Fruit fly (Drosophila melanogaster) whole organism, embryonic: ENCODE measurements around the gene CG5674.
A peak's percentile ranks its signal among the peaks of the same experiment; 100 is the strongest.

Experiments
- Adf1 ChIP-seq: fragments of 200-800 bp; sonication (Bioruptor generic); IDR thresholded peaks from 2 replicates; pipeline ENCODE4 v1.3.6; 2022; ENCODE audit warnings: missing biosample characterization, missing genetic modification characterization
- Aef1 ChIP-seq: fragments of 200-800 bp; sonication (Bioruptor generic); IDR thresholded peaks from 3 replicates; pipeline ENCODE4 v1.3.6; 2022; ENCODE audit warnings: missing biosample characterization, missing genetic modification characterization
- Awh ChIP-seq: fragments of 200-800 bp; sonication (Bioruptor generic); IDR thresholded peaks from 2 replicates; pipeline ENCODE4, ENCODE4 v1.3.6; 2022; ENCODE audit warnings: missing biosample characterization, missing genetic modification characterization
- B-H2 ChIP-seq: fragments of 200-800 bp; sonication (Bioruptor generic); optimal IDR thresholded peaks from 2 replicates; lab custom pipeline; 2018; ENCODE audit warnings: missing biosample characterization, mild to moderate bottlenecking, missing genetic modification characterization
- Bdp1 ChIP-seq: fragments of 200-800 bp; sonication (Bioruptor generic); optimal IDR thresholded peaks from 3 replicates; lab custom pipeline; 2016; ENCODE audit warnings: missing biosample characterization, missing genetic modification characterization
- Bteb2 ChIP-seq: fragments of 200-800 bp; sonication (Bioruptor generic); optimal IDR thresholded peaks from 2 replicates; lab custom pipeline; 2016; ENCODE audit warnings: missing biosample characterization, missing genetic modification characterization
- CG10274 ChIP-seq: fragments of 200-800 bp; sonication (Bioruptor generic); optimal IDR thresholded peaks from 3 replicates; lab custom pipeline; 2017; ENCODE audit warnings: missing biosample characterization, mild to moderate bottlenecking, missing genetic modification characterization
- CG11093 ChIP-seq: fragments of 200-800 bp; sonication (Bioruptor generic); IDR thresholded peaks from 3 replicates; pipeline ENCODE4 v1.3.6; 2022; ENCODE audit warnings: missing biosample characterization, missing genetic modification characterization
- CG12769 ChIP-seq: fragments of 200-800 bp; sonication (Bioruptor generic); optimal IDR thresholded peaks from 2 replicates; lab custom pipeline; 2019; ENCODE audit warnings: missing biosample characterization, mild to moderate bottlenecking, missing genetic modification characterization, moderate library complexity
- CG14014 ChIP-seq: fragments of 200-800 bp; sonication (Bioruptor generic); IDR thresholded peaks from 2 replicates; pipeline ENCODE4 v1.3.6; 2022; ENCODE audit warnings: missing biosample characterization, missing genetic modification characterization
- CG1529 ChIP-seq: fragments of 200-800 bp; sonication (Bioruptor generic); optimal IDR thresholded peaks from 3 replicates; lab custom pipeline; 2018; ENCODE audit warnings: missing biosample characterization, missing genetic modification characterization
- CG18262 ChIP-seq: fragments of 200-800 bp; optimal IDR thresholded peaks from 3 replicates; lab custom pipeline; 2019; ENCODE audit warnings: missing biosample characterization, mild to moderate bottlenecking, missing genetic modification characterization, moderate library complexity
- CG2875 ChIP-seq: fragments of 200-800 bp; sonication (Bioruptor generic); optimal IDR thresholded peaks from 2 replicates; lab custom pipeline; 2017; ENCODE audit warnings: missing biosample characterization, mild to moderate bottlenecking, missing genetic modification characterization, missing genetic modification reagents
- CG31365 ChIP-seq: fragments of 200-800 bp; sonication (Bioruptor generic); optimal IDR thresholded peaks from 2 replicates; lab custom pipeline; 2018; ENCODE audit warnings: missing biosample characterization, mild to moderate bottlenecking, missing genetic modification characterization
- CG34224 ChIP-seq: fragments of 200-800 bp; sonication (Bioruptor generic); IDR thresholded peaks from 3 replicates; pipeline ENCODE4 v1.3.6; 2022; ENCODE audit warnings: missing biosample characterization, missing genetic modification characterization; ENCODE audit not compliant: partially characterized antibody
- CG3847 ChIP-seq: fragments of 200-800 bp; sonication (Bioruptor generic); IDR thresholded peaks from 2 replicates; pipeline ENCODE4 v1.3.6; 2022; ENCODE audit warnings: missing biosample characterization, missing genetic modification characterization
- CG4328 ChIP-seq: fragments of 200-800 bp; sonication (Bioruptor generic); optimal IDR thresholded peaks from 3 replicates; lab custom pipeline; 2017; ENCODE audit warnings: missing biosample characterization, missing genetic modification reagents, missing genetic modification characterization
- CG43689 ChIP-seq: fragments of 200-800 bp; sonication (Bioruptor generic); IDR thresholded peaks from 2 replicates; pipeline ENCODE4 v1.3.6; 2022; ENCODE audit warnings: missing biosample characterization, missing genetic modification characterization
- CG4617 ChIP-seq: fragments of 200-800 bp; sonication (Bioruptor generic); optimal IDR thresholded peaks from 3 replicates; lab custom pipeline; 2016; ENCODE audit warnings: missing biosample characterization, missing genetic modification characterization, borderline replicate concordance
- CG6683 ChIP-seq: fragments of 200-800 bp; sonication (Bioruptor generic); optimal IDR thresholded peaks from 2 replicates; lab custom pipeline; 2017; ENCODE audit warnings: missing biosample characterization, mild to moderate bottlenecking, missing genetic modification characterization, missing genetic modification reagents
- CG7357 ChIP-seq: fragments of 200-800 bp; sonication (Bioruptor generic); IDR thresholded peaks from 3 replicates; pipeline ENCODE4 v1.3.6; 2022; ENCODE audit warnings: missing biosample characterization, missing genetic modification characterization
- CG7372 ChIP-seq: fragments of 200-800 bp; sonication (Bioruptor generic); IDR thresholded peaks from 2 replicates; pipeline ENCODE4 v1.3.6; 2022; ENCODE audit warnings: missing biosample characterization, missing genetic modification characterization
- CG7556 ChIP-seq: fragments of 200-800 bp; sonication (Bioruptor generic); optimal IDR thresholded peaks from 2 replicates; lab custom pipeline; 2017; ENCODE audit warnings: missing biosample characterization, mild to moderate bottlenecking, missing genetic modification characterization
- CG8388 ChIP-seq: fragments of 200-800 bp; sonication (Bioruptor generic); optimal IDR thresholded peaks from 2 replicates; lab custom pipeline; 2019; ENCODE audit warnings: missing biosample characterization, mild to moderate bottlenecking, missing genetic modification characterization, moderate library complexity
- CG8478 ChIP-seq: fragments of >200 bp; optimal IDR thresholded peaks from 2 replicates; lab custom pipeline; 2018
- Dek ChIP-seq: fragments of 200-800 bp; sonication (Bioruptor generic); optimal IDR thresholded peaks from 3 replicates; lab custom pipeline; 2019; ENCODE audit warnings: missing biosample characterization, mild to moderate bottlenecking, missing genetic modification characterization, moderate library complexity
- Dfd ChIP-seq, 2 experiments: fragments of >200 bp; optimal IDR thresholded peaks; 2 replicates each; lab custom pipeline; 2017; ENCODE audit warnings: missing biosample characterization in 2 of 2, missing genetic modification characterization in 2 of 2
- Dip2 ChIP-seq: fragments of 200-800 bp; sonication (Bioruptor generic); IDR thresholded peaks from 2 replicates; pipeline ENCODE4 v1.3.6; 2022; ENCODE audit warnings: missing biosample characterization, missing genetic modification characterization
- Dref ChIP-seq: fragments of 200-800 bp; sonication (Bioruptor generic); IDR thresholded peaks from 2 replicates; pipeline ENCODE4 v1.3.6; 2022; ENCODE audit warnings: missing biosample characterization, missing genetic modification characterization
- E2f2 ChIP-seq: fragments of 200-800 bp; sonication (Bioruptor generic); IDR thresholded peaks from 2 replicates; pipeline ENCODE4 v1.3.6; 2022; ENCODE audit warnings: missing biosample characterization, missing genetic modification characterization
- Hmr ChIP-seq: fragments of 200-800 bp; sonication (Bioruptor generic); optimal IDR thresholded peaks from 3 replicates; lab custom pipeline; 2017; ENCODE audit warnings: mild to moderate bottlenecking, missing biosample characterization, missing genetic modification reagents, missing genetic modification characterization
- NC2α ChIP-seq: fragments of 200-800 bp; sonication (Bioruptor generic); optimal IDR thresholded peaks from 2 replicates; lab custom pipeline; 2016; ENCODE audit warnings: missing biosample characterization, missing genetic modification characterization
- Side ChIP-seq: fragments of 200-800 bp; sonication (Bioruptor generic); optimal IDR thresholded peaks from 2 replicates; lab custom pipeline; 2016; ENCODE audit warnings: missing biosample characterization, missing genetic modification characterization
- Trl ChIP-seq, 3 experiments: fragments of >200 bp in 2 of 3; fragments of 200-800 bp in 1 of 3; sonication (Bioruptor generic) in 1 of 3; optimal IDR thresholded peaks; 2 replicates in 1 of 3; 3 replicates in 2 of 3; lab custom pipeline; 2016 to 2017; ENCODE audit warnings: missing biosample characterization in 1 of 3, missing genetic modification characterization in 1 of 3
- abd-A ChIP-seq: fragments of 200-800 bp; sonication (Bioruptor generic); optimal IDR thresholded peaks from 3 replicates; lab custom pipeline; 2019; ENCODE audit warnings: missing biosample characterization, mild to moderate bottlenecking, missing genetic modification characterization, moderate library complexity
- al ChIP-seq: fragments of 200-800 bp; sonication (Bioruptor generic); IDR thresholded peaks from 2 replicates; pipeline ENCODE4 v1.3.6; 2022; ENCODE audit warnings: missing biosample characterization, missing genetic modification characterization
- bsh ChIP-seq, 2 experiments: fragments of 200-800 bp; sonication (Bioruptor generic); optimal IDR thresholded peaks; 2 replicates each; lab custom pipeline; 2017 to 2018; ENCODE audit warnings: mild to moderate bottlenecking in 2 of 2, missing biosample characterization in 2 of 2, missing genetic modification characterization in 2 of 2, moderate library complexity in 1 of 2
- cato ChIP-seq: fragments of 200-800 bp; sonication (Bioruptor generic); optimal IDR thresholded peaks from 2 replicates; lab custom pipeline; 2016; ENCODE audit warnings: missing biosample characterization, missing genetic modification characterization, borderline replicate concordance
- crol ChIP-seq: fragments of 200-800 bp; sonication (Bioruptor generic); IDR thresholded peaks from 2 replicates; pipeline ENCODE4 v1.3.6; 2022; ENCODE audit warnings: missing biosample characterization, missing genetic modification characterization
- emc ChIP-seq: fragments of 200-800 bp; sonication (Bioruptor generic); optimal IDR thresholded peaks from 2 replicates; lab custom pipeline; 2016; ENCODE audit warnings: missing biosample characterization, missing genetic modification characterization
- gt ChIP-seq: fragments of 200-800 bp; sonication (Bioruptor generic); IDR thresholded peaks from 2 replicates; pipeline ENCODE4 v1.3.6; 2022; ENCODE audit warnings: missing biosample characterization, missing genetic modification characterization
- klu ChIP-seq: fragments of 200-800 bp; sonication (Bioruptor generic); IDR thresholded peaks from 2 replicates; pipeline ENCODE4 v1.3.6; 2022; ENCODE audit warnings: missing biosample characterization, missing genetic modification characterization
- mld ChIP-seq: fragments of 200-800 bp; sonication (Bioruptor generic); IDR thresholded peaks from 3 replicates; pipeline ENCODE4 v1.3.6; 2022; ENCODE audit warnings: missing biosample characterization, missing genetic modification characterization; ENCODE audit not compliant: partially characterized antibody
- odd ChIP-seq: fragments of 200-800 bp; sonication (Bioruptor generic); optimal IDR thresholded peaks from 2 replicates; lab custom pipeline; 2017; ENCODE audit warnings: missing biosample characterization, mild to moderate bottlenecking, missing genetic modification characterization
- p53 ChIP-seq: fragments of 200-800 bp; sonication (Bioruptor generic); optimal IDR thresholded peaks from 2 replicates; lab custom pipeline; 2016; ENCODE audit warnings: missing biosample characterization, missing genetic modification characterization
- pfk ChIP-seq: fragments of 200-800 bp; sonication (Bioruptor generic); optimal IDR thresholded peaks from 2 replicates; lab custom pipeline; 2018; ENCODE audit warnings: missing biosample characterization, mild to moderate bottlenecking, missing genetic modification characterization, moderate library complexity
- pum ChIP-seq: fragments of 200-800 bp; sonication (Bioruptor generic); optimal IDR thresholded peaks from 2 replicates; lab custom pipeline; 2016; ENCODE audit warnings: missing biosample characterization, missing genetic modification characterization
- sc ChIP-seq, 3 experiments: fragments of >200 bp in 2 of 3; fragments of 200-800 bp in 1 of 3; sonication (Bioruptor generic) in 1 of 3; optimal IDR thresholded peaks; 2 replicates in 2 of 3; 3 replicates in 1 of 3; lab custom pipeline; 2017; ENCODE audit warnings: mild to moderate bottlenecking in 1 of 3, missing biosample characterization in 1 of 3, missing genetic modification characterization in 1 of 3, missing genetic modification reagents in 1 of 3
- scrt ChIP-seq: fragments of 200-800 bp; sonication (Bioruptor generic); optimal IDR thresholded peaks from 2 replicates; lab custom pipeline; 2018; ENCODE audit warnings: missing biosample characterization, mild to moderate bottlenecking, missing genetic modification characterization, moderate library complexity
- sim ChIP-seq: fragments of 200-800 bp; sonication (Bioruptor generic); IDR thresholded peaks from 2 replicates; pipeline ENCODE4 v1.3.6; 2022; ENCODE audit warnings: missing biosample characterization, missing genetic modification characterization
- sisA ChIP-seq: fragments of 200-800 bp; sonication (Bioruptor generic); IDR thresholded peaks from 2 replicates; pipeline ENCODE4 v1.3.6; 2022; ENCODE audit warnings: missing biosample characterization, missing genetic modification characterization
- tx ChIP-seq: fragments of 200-800 bp; sonication (Bioruptor generic); optimal IDR thresholded peaks from 2 replicates; lab custom pipeline; 2016; ENCODE audit warnings: missing biosample characterization, missing genetic modification characterization

Gene CG5674

DNA sequence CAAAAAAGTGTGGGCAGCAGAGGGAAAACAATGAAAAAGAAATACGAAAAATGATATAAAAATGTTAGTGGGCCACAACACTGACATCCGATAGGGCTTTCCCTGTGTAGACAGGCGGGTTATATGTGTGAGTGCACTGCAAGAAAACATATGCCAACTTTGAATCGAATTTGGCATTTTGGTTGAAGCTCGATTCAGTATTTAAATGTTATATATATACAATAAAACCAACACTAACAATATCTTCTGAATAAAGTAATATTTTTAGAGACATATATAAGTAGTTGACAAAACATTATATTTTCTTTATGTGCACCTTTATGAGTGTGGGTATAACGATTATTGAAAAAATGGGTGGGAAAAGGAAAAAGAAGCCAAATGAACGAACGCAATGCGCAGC is 41.7 kb upstream of the CG5674 start (continued):
- TF ChIP-seq pum (GFP tag; lab: Kevin White, UChicago) (no peak), abd-A (tag; lab: Kevin White, UChicago) (no peak), Dip2 (GFP tag; lab: Robert Waterston, UW) (no peak), CG18262 (tag; lab: Kevin White, UChicago) (no peak), CG12769 (peak; percentile 0), Dref (GFP tag; lab: Robert Waterston, UW) (no peak), CG8388 (GFP tag; lab: Kevin White, UChicago) (no peak), NC2α (GFP tag; lab: Kevin White, UChicago) (no peak), CG10274 (GFP tag; lab: Kevin White, UChicago) (no peak), pfk (no peak), E2f2 (no peak), emc (GFP tag; lab: Kevin White, UChicago) (no peak), CG34224 (GFP tag; lab: Robert Waterston, UW) (no peak), CG7357 (GFP tag; lab: Robert Waterston, UW) (no peak), Adf1 (GFP tag; lab: Robert Waterston, UW) (no peak), CG43689 (GFP tag; lab: Robert Waterston, UW) (no peak), Dek (tag; lab: Kevin White, UChicago) (no peak), Hmr (GFP tag; lab: Kevin White, UChicago) (peak; percentile 33), CG3847 (GFP tag; lab: Robert Waterston, UW) (no peak), Trl (optimal IDR thresholded peaks at IDR 0.05; lab: Kevin White, UChicago) (no peak), Trl (GFP tag; optimal IDR thresholded peaks at IDR 0.05; lab: Kevin White, UChicago) (no peak), tx (GFP tag; lab: Kevin White, UChicago) (no peak), sisA (no peak), CG11093 (GFP tag; lab: Robert Waterston, UW) (no peak), Aef1 (no peak), CG2875 (GFP tag; lab: Kevin White, UChicago) (no peak), mld (GFP tag; lab: Robert Waterston, UW) (no peak), Bteb2 (GFP tag; lab: Kevin White, UChicago) (no peak), CG6683 (no peak), CG14014 (GFP tag; lab: Robert Waterston, UW) (no peak), CG8478 (lab: Kevin White, UChicago) (no peak), p53 (GFP tag; lab: Kevin White, UChicago) (no peak), B-H2 (GFP tag; lab: Kevin White, UChicago) (no peak), Awh (GFP tag; lab: Robert Waterston, UW) (no peak), scrt (GFP tag; lab: Kevin White, UChicago) (peak; percentile 14), Side (GFP tag; lab: Kevin White, UChicago) (no peak), al (GFP tag; lab: Robert Waterston, UW) (no peak), CG1529 (GFP tag; lab: Kevin White, UChicago) (no peak), CG7372 (GFP tag; lab: Robert Waterston, UW) (no peak), Bdp1 (no peak), odd (GFP tag; lab: Kevin White, UChicago) (no peak), cato (GFP tag; lab: Kevin White, UChicago) (no peak), CG7556 (peak; percentile 32), sc (optimal IDR thresholded peaks at IDR 0.05; lab: Kevin White, UChicago) (no peak), sc (GFP tag; optimal IDR thresholded peaks at IDR 0.05; lab: Kevin White, UChicago) (no peak), Dfd (GFP tag; optimal IDR thresholded peaks at IDR 0.05; lab: Kevin White, UChicago) (no peak), CG4328 (GFP tag; lab: Kevin White, UChicago) (no peak), bsh (GFP tag; optimal IDR thresholded peaks at IDR 0.05; lab: Kevin White, UChicago) (no peak), gt (GFP tag; lab: Robert Waterston, UW) (no peak), sim (GFP tag; lab: Robert Waterston, UW) (no peak), klu (no peak), crol (GFP tag; lab: Robert Waterston, UW) (no peak), CG4617 (GFP tag; lab: Kevin White, UChicago) (no peak), CG31365 (tag; lab: Kevin White, UChicago) (no peak)
